Fruit fly (Drosophila melanogaster): ENCODE results near the gene CG12121.

Gene CG12121

DNA sequence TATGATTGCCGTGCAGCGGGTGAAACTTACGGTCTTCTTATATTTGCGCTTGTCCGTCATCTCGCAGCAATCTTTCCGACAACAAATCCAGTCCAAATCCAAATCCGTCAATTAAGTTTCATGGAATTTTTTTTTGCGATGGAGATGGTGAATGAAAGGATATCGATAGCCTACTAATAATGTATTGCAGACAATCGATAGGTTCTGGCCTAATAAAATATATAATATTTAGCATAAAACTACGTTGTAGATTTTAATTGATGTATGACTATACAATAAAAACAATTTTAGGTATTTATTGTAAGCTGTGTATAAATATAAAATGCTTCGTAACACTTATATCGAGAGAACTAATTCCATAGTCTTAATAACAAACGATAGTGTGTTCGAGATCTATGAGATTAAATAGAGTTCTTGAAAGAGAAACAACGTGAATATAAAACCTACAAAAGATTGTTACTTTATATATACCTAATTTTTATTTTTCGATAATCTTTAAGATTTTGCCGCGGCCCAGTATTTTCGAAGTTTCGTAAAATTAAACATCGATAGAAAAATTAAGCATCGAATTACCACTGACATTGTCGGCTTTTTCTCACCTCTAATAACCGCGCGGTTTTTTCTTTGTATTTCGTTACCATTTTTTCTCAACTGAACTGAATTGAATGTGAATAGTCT lies 40.8 kb upstream of the CG12121 start, which contains the start of the genes Cfp1 and Aladin (continued):
- no peak for TF ChIP-seq ind (GFP tag; optimal IDR thresholded peaks at IDR 0.05)
- no peak for TF ChIP-seq CG34376 (GFP tag; optimal IDR thresholded peaks at IDR 0.05)
- no peak for TF ChIP-seq CG17359 (tag; optimal IDR thresholded peaks at IDR 0.05)
- TF ChIP-seq lilli (GFP tag; optimal IDR thresholded peaks at IDR 0.05): no peak
- TF ChIP-seq Dp (GFP tag; optimal IDR thresholded peaks at IDR 0.05): peak; percentile 66
- TF ChIP-seq Xbp1 (GFP tag; optimal IDR thresholded peaks at IDR 0.05): no peak
- TF ChIP-seq bbx (GFP tag; IDR thresholded peaks at IDR 0.05; ENCODE audit: partially characterized antibody): no peak; the same call in 1 of the 2 replicates
- TF ChIP-seq fru (optimal IDR thresholded peaks at IDR 0.05): no peak
- peak; percentile 13 for TF ChIP-seq trem (tag; optimal IDR thresholded peaks at IDR 0.05)
- no peak for TF ChIP-seq Aef1 (GFP tag; IDR thresholded peaks at IDR 0.05)
- no peak for TF ChIP-seq Atf3 (GFP tag; optimal IDR thresholded peaks at IDR 0.05)
- TF ChIP-seq shn (GFP tag; optimal IDR thresholded peaks at IDR 0.05): no peak
- no peak for TF ChIP-seq ac (GFP tag; optimal IDR thresholded peaks at IDR 0.05)
- no peak for TF ChIP-seq CG12155 (GFP tag; optimal IDR thresholded peaks at IDR 0.05)
- peak; percentile 57 for TF ChIP-seq E2f2 (GFP tag; IDR thresholded peaks at IDR 0.05)
- 0 out of 4 replicates have a peak, but pooled peaks have one; percentile 28 for TF ChIP-seq chinmo (GFP tag; IDR thresholded peaks at IDR 0.05; ENCODE audit: partially characterized antibody)
- peak; percentile 55 for TF ChIP-seq MESR4 (GFP tag; optimal IDR thresholded peaks at IDR 0.05)
- peak; percentile 50; the same call in 2 of the 3 replicates for TF ChIP-seq Opbp (GFP tag; IDR thresholded peaks at IDR 0.05; ENCODE audit: partially characterized antibody)
- peak; percentile 72 for TF ChIP-seq Scr (GFP tag; IDR thresholded peaks at IDR 0.05; ENCODE audit: partially characterized antibody)
- TF ChIP-seq CG14860 (GFP tag; IDR thresholded peaks at IDR 0.05; ENCODE audit: partially characterized antibody): no peak
- TF ChIP-seq emc (GFP tag; optimal IDR thresholded peaks at IDR 0.05): no peak
- peak; percentile 66 for TF ChIP-seq CG2116 (GFP tag; optimal IDR thresholded peaks at IDR 0.05)
- TF ChIP-seq Trl (optimal IDR thresholded peaks at IDR 0.05): no peak
- no peak for TF ChIP-seq Trl (GFP tag; optimal IDR thresholded peaks at IDR 0.05)
- TF ChIP-seq CG7839 (tag; optimal IDR thresholded peaks at IDR 0.05): no peak
- peak; percentile 71 for TF ChIP-seq Sry-δ (GFP tag; optimal IDR thresholded peaks at IDR 0.05)
- TF ChIP-seq corto (GFP tag; optimal IDR thresholded peaks at IDR 0.05): no peak
- TF ChIP-seq CG30020 (tag; optimal IDR thresholded peaks at IDR 0.05): peak; percentile 27
- TF ChIP-seq nmo (GFP tag; optimal IDR thresholded peaks at IDR 0.05): peak; percentile 23
- TF ChIP-seq CG17385 (GFP tag; optimal IDR thresholded peaks at IDR 0.05): no peak
- no peak for TF ChIP-seq vfl (GFP tag; optimal IDR thresholded peaks at IDR 0.05)
- TF ChIP-seq kay (GFP tag; optimal IDR thresholded peaks at IDR 0.05): no peak
- no peak for TF ChIP-seq Hey (tag; optimal IDR thresholded peaks at IDR 0.05)
- TF ChIP-seq GATAe (GFP tag; conservative IDR thresholded peaks at IDR 0.05): no peak
- 0 out of 3 replicates have a peak, but pooled peaks have one; percentile 26 for TF ChIP-seq vnd (GFP tag; IDR thresholded peaks at IDR 0.05; ENCODE audit: partially characterized antibody)
- no peak; the same call in 2 of the 3 replicates for TF ChIP-seq mld (GFP tag; IDR thresholded peaks at IDR 0.05; ENCODE audit: partially characterized antibody)
- peak; percentile 4 for TF ChIP-seq CG30403 (GFP tag; optimal IDR thresholded peaks at IDR 0.05)
- TF ChIP-seq CG11504 (tag; optimal IDR thresholded peaks at IDR 0.05): no peak
- TF ChIP-seq tna (GFP tag; IDR thresholded peaks at IDR 0.05; ENCODE audit: partially characterized antibody): no peak
- TF ChIP-seq unc-4 (GFP tag; IDR thresholded peaks at IDR 0.05; ENCODE audit: partially characterized antibody): peak; percentile 60; the same call in 1 of the 2 replicates
- no peak for TF ChIP-seq zfh1 (GFP tag; IDR thresholded peaks at IDR 0.05)
- peak; percentile 37; the same call in 2 of the 3 replicates for TF ChIP-seq CG34224 (GFP tag; IDR thresholded peaks at IDR 0.05; ENCODE audit: partially characterized antibody)
- no peak for TF ChIP-seq CG14050 (GFP tag; IDR thresholded peaks at IDR 0.05)
- TF ChIP-seq MBD-R2 (GFP tag; IDR thresholded peaks at IDR 0.05): peak; percentile 39
- peak; percentile 32; the same call in 1 of the 2 replicates for TF ChIP-seq hbn (GFP tag; IDR thresholded peaks at IDR 0.05; ENCODE audit: partially characterized antibody)
- no peak for TF ChIP-seq Stat92E (GFP tag; optimal IDR thresholded peaks at IDR 0.05)
- TF ChIP-seq CG8924 (tag; optimal IDR thresholded peaks at IDR 0.05): no peak
- no peak for TF ChIP-seq CG4854 (GFP tag; optimal IDR thresholded peaks at IDR 0.05)
- no peak for TF ChIP-seq dimm (GFP tag; IDR thresholded peaks at IDR 0.05)

All from whole organism, embryonic.